Fruit fly (Drosophila melanogaster): ENCODE measurements around the gene Trx2.

dm6 chr2L:9600772-9601171 is 12.2 kb upstream of the Trx2 start, which contains the start of gene CG4382:
- TF ChIP-seq Dfd (GFP tag; optimal IDR thresholded peaks at IDR 0.05) (no peak), psq (GFP tag; optimal IDR thresholded peaks at IDR 0.05) (no peak), dmrt93B (GFP tag; optimal IDR thresholded peaks at IDR 0.05) (no peak), br (GFP tag; optimal IDR thresholded peaks at IDR 0.05) (no peak), lola (GFP tag; optimal IDR thresholded peaks at IDR 0.05) (no peak), Hr83 (GFP tag; optimal IDR thresholded peaks at IDR 0.05; ENCODE audit: poor library complexity, severe bottlenecking) (no peak), Rel (GFP tag; optimal IDR thresholded peaks at IDR 0.05) (no peak), Rel (tag; optimal IDR thresholded peaks at IDR 0.05) (no peak), GATAd (GFP tag; optimal IDR thresholded peaks at IDR 0.05) (no peak), dl (GFP tag; optimal IDR thresholded peaks at IDR 0.05; ENCODE audit: insufficient read depth in 1 of 2, partially characterized antibody in 2 of 2) (no peak), pan (optimal IDR thresholded peaks at IDR 0.05) (no peak), Dif (GFP tag; optimal IDR thresholded peaks at IDR 0.05; ENCODE audit: partially characterized antibody) (no peak)
